Worm (Caenorhabditis elegans): ENCODE measurements around the gene sfxn-5.

sfxn-5 gene

ce11 chrII:8127794-8128193, 22.9 kb upstream of the sfxn-5 start:
- TF ChIP-seq aly-1 (tag; optimal IDR thresholded peaks at IDR 0.05): no peak
- TF ChIP-seq ets-7 (tag; optimal IDR thresholded peaks at IDR 0.05): no peak
- no peak for TF ChIP-seq hmg-4 (GFP tag; optimal IDR thresholded peaks at IDR 0.05)
- TF ChIP-seq ama-1 (optimal IDR thresholded peaks at IDR 0.05): no peak
- no peak for TF ChIP-seq hmbx-1 (tag; optimal IDR thresholded peaks at IDR 0.05)
- no peak for TF ChIP-seq flt-1 (GFP tag; IDR thresholded peaks at IDR 0.05)
- no peak for TF ChIP-seq pes-1 (GFP tag; IDR thresholded peaks at IDR 0.05)
- no peak for TF ChIP-seq scrt-1 (GFP tag; IDR thresholded peaks at IDR 0.05)
- no peak for TF ChIP-seq tbx-37 (GFP tag; conservative IDR thresholded peaks at IDR 0.05)
- no peak for TF ChIP-seq sea-1 (GFP tag; conservative IDR thresholded peaks at IDR 0.05)
- no peak for TF ChIP-seq hnd-1 (tag; optimal IDR thresholded peaks at IDR 0.05)
- TF ChIP-seq ceh-36 (tag; optimal IDR thresholded peaks at IDR 0.05): no peak
- TF ChIP-seq B0310.2 (tag; optimal IDR thresholded peaks at IDR 0.05): no peak
- no peak for TF ChIP-seq ceh-13 (GFP tag; optimal IDR thresholded peaks at IDR 0.05)

ce11 chrII:8127290-8127689, 22.4 kb upstream of the sfxn-5 start:
- TF ChIP-seq sea-1 (GFP tag; conservative IDR thresholded peaks at IDR 0.05) (no peak), ceh-13 (GFP tag; optimal IDR thresholded peaks at IDR 0.05) (no peak), aly-1 (tag; optimal IDR thresholded peaks at IDR 0.05) (no peak), hnd-1 (tag; optimal IDR thresholded peaks at IDR 0.05) (no peak), tbx-11 (GFP tag; IDR thresholded peaks at IDR 0.05) (no peak), pes-1 (GFP tag; IDR thresholded peaks at IDR 0.05) (no peak), hmbx-1 (tag; optimal IDR thresholded peaks at IDR 0.05) (no peak)

DNA sequence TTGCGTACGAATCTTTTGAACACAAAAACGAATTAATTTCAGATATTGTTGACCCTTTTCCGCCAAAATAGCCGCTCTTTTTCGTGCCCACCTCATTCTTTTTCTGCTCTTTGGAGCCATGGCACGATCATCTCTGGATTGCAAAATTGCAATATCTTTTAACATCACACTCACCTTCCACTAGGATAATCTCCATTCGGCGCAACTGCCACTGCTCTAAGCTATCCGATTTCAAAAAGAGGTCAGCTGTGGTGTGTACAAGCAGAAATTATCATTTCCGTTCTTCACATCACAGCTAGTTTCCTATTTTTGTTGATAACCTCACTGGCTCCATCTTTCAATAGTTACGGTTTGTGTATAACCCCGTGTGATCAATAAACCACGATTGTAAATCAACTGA, 21.8 kb upstream of the sfxn-5 start:
- no peak for TF ChIP-seq flt-1 (GFP tag; IDR thresholded peaks at IDR 0.05)
- no peak for TF ChIP-seq ceh-36 (tag; optimal IDR thresholded peaks at IDR 0.05)
- TF ChIP-seq B0310.2 (tag; optimal IDR thresholded peaks at IDR 0.05): no peak
- TF ChIP-seq ets-7 (tag; optimal IDR thresholded peaks at IDR 0.05): no peak
- no peak for TF ChIP-seq tbx-11 (GFP tag; IDR thresholded peaks at IDR 0.05)
- no peak for TF ChIP-seq scrt-1 (GFP tag; IDR thresholded peaks at IDR 0.05)
- no peak for TF ChIP-seq hmg-4 (GFP tag; optimal IDR thresholded peaks at IDR 0.05)
- no peak for TF ChIP-seq sea-1 (GFP tag; conservative IDR thresholded peaks at IDR 0.05)
- no peak for TF ChIP-seq pes-1 (GFP tag; IDR thresholded peaks at IDR 0.05)
- TF ChIP-seq ceh-13 (GFP tag; optimal IDR thresholded peaks at IDR 0.05): no peak
- no peak for TF ChIP-seq F13C5.2 (tag; optimal IDR thresholded peaks at IDR 0.05)
- no peak for TF ChIP-seq ama-1 (optimal IDR thresholded peaks at IDR 0.05)
- no peak for TF ChIP-seq aly-1 (tag; optimal IDR thresholded peaks at IDR 0.05)

DNA sequence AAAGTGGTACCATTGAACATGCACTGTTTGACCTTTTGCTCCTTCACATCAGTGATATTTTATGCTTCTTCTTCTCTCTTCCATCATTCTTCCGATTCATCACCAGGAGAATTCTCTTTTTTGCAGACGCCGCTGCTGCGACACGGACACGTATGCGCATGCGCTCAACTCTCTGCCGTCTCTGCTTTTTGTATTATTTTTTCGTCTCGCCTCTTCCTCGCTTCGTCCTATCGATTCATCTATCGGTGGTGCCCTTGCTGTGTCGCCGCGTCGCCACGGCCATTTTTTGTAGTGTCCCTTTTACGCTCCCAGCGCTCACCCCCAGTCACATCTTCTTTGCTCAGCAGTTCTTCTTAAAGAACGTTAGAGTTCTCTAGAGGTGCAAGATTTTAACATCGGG, 21.3 kb upstream of the sfxn-5 start:
- TF ChIP-seq hnd-1 (tag; optimal IDR thresholded peaks at IDR 0.05) (no peak), hmg-4 (GFP tag; optimal IDR thresholded peaks at IDR 0.05) (peak; percentile 21), pes-1 (GFP tag; IDR thresholded peaks at IDR 0.05) (peak; percentile 41; the same call in 1 of the 2 replicates)

- no peak for TF ChIP-seq tbx-11 (GFP tag; IDR thresholded peaks at IDR 0.05)
- no peak for TF ChIP-seq scrt-1 (GFP tag; IDR thresholded peaks at IDR 0.05)
- no peak for TF ChIP-seq F13C5.2 (tag; optimal IDR thresholded peaks at IDR 0.05)
- TF ChIP-seq B0310.2 (tag; optimal IDR thresholded peaks at IDR 0.05): no peak
- TF ChIP-seq ama-1 (optimal IDR thresholded peaks at IDR 0.05): no peak
- no peak for TF ChIP-seq aly-1 (tag; optimal IDR thresholded peaks at IDR 0.05)
- no peak for TF ChIP-seq pes-1 (GFP tag; IDR thresholded peaks at IDR 0.05)
- no peak for TF ChIP-seq ceh-13 (GFP tag; optimal IDR thresholded peaks at IDR 0.05)
- TF ChIP-seq tra-4 (tag; optimal IDR thresholded peaks at IDR 0.05): no peak
- TF ChIP-seq sea-1 (GFP tag; conservative IDR thresholded peaks at IDR 0.05): no peak
- no peak for TF ChIP-seq ceh-36 (tag; optimal IDR thresholded peaks at IDR 0.05)
- TF ChIP-seq hnd-1 (tag; optimal IDR thresholded peaks at IDR 0.05): no peak
Measured at ce11 chrII:8125439-8125838, 20.6 kb upstream of the sfxn-5 start.

DNA sequence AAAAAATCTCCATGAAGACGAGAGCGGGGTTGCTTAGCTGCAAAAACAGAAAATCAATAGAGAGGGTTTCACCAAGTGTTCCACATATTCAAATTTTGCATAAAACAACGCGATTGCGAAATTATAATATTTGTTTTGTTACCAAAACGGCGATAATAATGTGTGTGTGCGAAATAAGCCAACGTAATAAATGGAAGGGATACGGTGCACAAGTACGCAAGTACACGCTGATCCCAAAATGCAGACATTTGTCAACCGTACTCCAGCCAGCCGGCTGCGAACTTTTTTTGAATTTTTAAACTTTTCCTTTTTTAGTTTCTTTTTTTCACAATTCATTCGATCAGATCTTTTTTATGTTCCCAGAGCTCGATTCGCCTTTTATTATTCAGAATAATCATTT, 20.0 kb upstream of the sfxn-5 start, which contains the start of gene ire-1:
Gene ire-1, minus strand, starts transcription at position 44 of the 400 bp plus-strand sequence.
- TF ChIP-seq F13C5.2 (tag; optimal IDR thresholded peaks at IDR 0.05): no peak
- TF ChIP-seq hnd-1 (tag; optimal IDR thresholded peaks at IDR 0.05): no peak
- TF ChIP-seq scrt-1 (GFP tag; IDR thresholded peaks at IDR 0.05): no peak
- no peak for TF ChIP-seq ama-1 (optimal IDR thresholded peaks at IDR 0.05)
- TF ChIP-seq tbx-37 (GFP tag; conservative IDR thresholded peaks at IDR 0.05): no peak
- no peak for TF ChIP-seq B0310.2 (tag; optimal IDR thresholded peaks at IDR 0.05)
- TF ChIP-seq ceh-36 (tag; optimal IDR thresholded peaks at IDR 0.05): no peak
- TF ChIP-seq pes-1 (GFP tag; IDR thresholded peaks at IDR 0.05): no peak
- TF ChIP-seq sea-1 (GFP tag; conservative IDR thresholded peaks at IDR 0.05): no peak

DNA sequence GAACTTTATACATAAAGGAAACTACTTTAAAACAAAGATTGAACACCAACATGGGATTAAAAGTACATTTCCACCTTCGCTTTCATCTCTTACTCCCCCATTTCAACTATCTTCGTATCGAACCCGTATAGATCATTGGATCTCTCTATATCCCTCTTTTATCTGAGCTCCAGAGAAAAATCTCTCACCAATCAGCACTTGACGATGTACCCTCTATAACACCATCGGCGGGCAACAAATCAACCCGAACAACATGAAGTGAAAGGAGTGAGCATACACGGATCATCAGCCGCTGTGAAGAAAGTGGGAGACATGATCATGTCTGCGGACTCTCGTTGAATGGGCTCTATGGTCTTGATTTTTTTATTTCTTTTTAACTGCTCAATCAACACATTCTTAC, 12.6 kb upstream of the sfxn-5 start:
- TF ChIP-seq F13C5.2 (tag; optimal IDR thresholded peaks at IDR 0.05) (no peak), ama-1 (optimal IDR thresholded peaks at IDR 0.05) (no peak), B0310.2 (tag; optimal IDR thresholded peaks at IDR 0.05) (no peak), tbx-37 (GFP tag; conservative IDR thresholded peaks at IDR 0.05) (no peak), flt-1 (GFP tag; IDR thresholded peaks at IDR 0.05) (no peak)

ce11 chrII:8116159-8116558, 11.3 kb upstream of the sfxn-5 start, which contains the start of gene unc-105:
TSS of gene unc-105 (plus strand) at chrII:8116459.
- TF ChIP-seq flt-1 (GFP tag; IDR thresholded peaks at IDR 0.05) (no peak), hmbx-1 (tag; optimal IDR thresholded peaks at IDR 0.05) (no peak), pes-1 (GFP tag; IDR thresholded peaks at IDR 0.05) (no peak), F13C5.2 (tag; optimal IDR thresholded peaks at IDR 0.05) (no peak), tra-4 (tag; optimal IDR thresholded peaks at IDR 0.05) (no peak), scrt-1 (GFP tag; IDR thresholded peaks at IDR 0.05) (no peak), ets-7 (tag; optimal IDR thresholded peaks at IDR 0.05) (no peak), aly-1 (tag; optimal IDR thresholded peaks at IDR 0.05) (no peak), ceh-13 (GFP tag; optimal IDR thresholded peaks at IDR 0.05) (no peak), sea-1 (GFP tag; conservative IDR thresholded peaks at IDR 0.05) (no peak), tbx-11 (GFP tag; IDR thresholded peaks at IDR 0.05) (no peak), tbx-37 (GFP tag; conservative IDR thresholded peaks at IDR 0.05) (no peak), ceh-36 (tag; optimal IDR thresholded peaks at IDR 0.05) (no peak), hnd-1 (tag; optimal IDR thresholded peaks at IDR 0.05) (no peak), hmg-4 (GFP tag; optimal IDR thresholded peaks at IDR 0.05) (no peak), ama-1 (optimal IDR thresholded peaks at IDR 0.05) (no peak), B0310.2 (tag; optimal IDR thresholded peaks at IDR 0.05) (no peak)

All from whole organism, early embryonic.